Worm (Caenorhabditis elegans) whole organism, L2 larva: ENCODE results near the gene F09F9.5.

ENCODE experiments used
- blmp-1 ChIP-seq: sonication (generic microtip); optimal IDR thresholded peaks from 2 replicates; lab custom pipeline; 2017; ENCODE audit warnings: missing genetic modification characterization, mild to moderate bottlenecking, missing compliant biosample characterization, antibody characterized with exemption, moderate library complexity; ENCODE audit not compliant: insufficient read depth
- lin-11 ChIP-seq: fragments of 150-350 bp; sonication (generic microtip); optimal IDR thresholded peaks from 2 replicates; lab custom pipeline; 2014; ENCODE audit warnings: missing biosample characterization, missing genetic modification characterization, inconsistent platforms, mixed read lengths
- nhr-77 ChIP-seq: fragments of 150-350 bp; optimal IDR thresholded peaks from 2 replicates; lab custom pipeline; 2014; ENCODE audit warnings: missing biosample characterization, missing genetic modification characterization
- ztf-11 ChIP-seq: sonication (generic microtip); optimal IDR thresholded peaks from 2 replicates; lab custom pipeline; 2017; ENCODE audit warnings: missing biosample characterization, missing genetic modification characterization

ce11 chrX:4100473-4100872 lies 17.3 kb upstream of the F09F9.5 start, which contains the start of gene clh-4:
- TF ChIP-seq lin-11 (tag; lab: Kevin White, UChicago): no peak
- no peak for TF ChIP-seq blmp-1 (tag; lab: Kevin White, UChicago)
- no peak for TF ChIP-seq nhr-77
- no peak for TF ChIP-seq ztf-11 (tag; lab: Kevin White, UChicago)
